Worm (Caenorhabditis elegans) whole organism, L1 larva: ENCODE results near the gene F08F8.6.
A peak's percentile ranks its signal among the peaks of the same experiment; 100 is the strongest.

Experiments used
- ceh-82 ChIP-seq, 3 experiments: fragments of 150-350 bp in 1 of 3; sonication (generic microtip) in 2 of 3; optimal IDR thresholded peaks; 2 replicates each; lab custom pipeline; 2014 to 2017; ENCODE audit warnings: missing biosample characterization in 3 of 3, missing genetic modification characterization in 3 of 3
- egl-13 ChIP-seq: sonication (generic microtip); optimal IDR thresholded peaks from 2 replicates; lab custom pipeline; 2016; ENCODE audit warnings: missing genotype, missing genetic modification reagents, missing genetic modification characterization, missing compliant biosample characterization
- snpc-4 ChIP-seq: fragments of 150-350 bp; optimal IDR thresholded peaks from 2 replicates; lab custom pipeline; 2014; ENCODE audit warnings: missing biosample characterization, missing genetic modification characterization
- ztf-4 ChIP-seq: fragments of 150-350 bp; optimal IDR thresholded peaks from 2 replicates; lab custom pipeline; 2014; ENCODE audit warnings: missing biosample characterization, missing genetic modification characterization

ce11 chrIII:7329155-7329732, 14.2 kb upstream of the F08F8.6 start, which contains the start of gene lab-2:
- TF ChIP-seq egl-13 (no peak), ceh-82 (tag; optimal IDR thresholded peaks at IDR 0.05; lab: Kevin White, UChicago) (no peak), ztf-4 (tag; lab: Kevin White, UChicago) (peak; percentile 49), snpc-4 (tag; lab: Kevin White, UChicago) (no peak)
